Fruit fly (Drosophila melanogaster) whole organism, embryonic: ENCODE measurements around the gene Rab30.

Experiments
- Atf6 ChIP-seq: fragments of 200-800 bp; sonication (Bioruptor generic); IDR thresholded peaks from 2 replicates; pipeline ENCODE4 v1.3.6; 2022; ENCODE audit warnings: missing biosample characterization, missing genetic modification characterization
- CG11085 ChIP-seq: fragments of 200-800 bp; sonication (Bioruptor generic); IDR thresholded peaks from 2 replicates; pipeline ENCODE4 v1.3.6; 2022; ENCODE audit warnings: missing biosample characterization, missing genetic modification characterization
- CG12659 ChIP-seq: fragments of 200-800 bp; sonication (Bioruptor generic); optimal IDR thresholded peaks from 3 replicates; lab custom pipeline; 2017; ENCODE audit warnings: mild to moderate bottlenecking, missing biosample characterization, missing genetic modification reagents, missing genetic modification characterization
- CG13775 ChIP-seq: fragments of 200-800 bp; sonication (Bioruptor generic); optimal IDR thresholded peaks from 3 replicates; lab custom pipeline; 2017; ENCODE audit warnings: missing biosample characterization, mild to moderate bottlenecking, missing genetic modification characterization
- CG14710 ChIP-seq: fragments of 200-800 bp; sonication (Bioruptor generic); optimal IDR thresholded peaks from 3 replicates; lab custom pipeline; 2019; ENCODE audit warnings: missing biosample characterization, mild to moderate bottlenecking, missing genetic modification characterization, moderate library complexity
- CG15696 ChIP-seq: fragments of 200-800 bp; sonication (Bioruptor generic); optimal IDR thresholded peaks from 2 replicates; lab custom pipeline; 2019; ENCODE audit warnings: missing biosample characterization, mild to moderate bottlenecking, missing genetic modification characterization, moderate library complexity
- CG17612 ChIP-seq: fragments of 200-800 bp; sonication (Bioruptor generic); IDR thresholded peaks from 2 replicates; pipeline ENCODE4 v1.3.6; 2022; ENCODE audit warnings: missing biosample characterization, missing genetic modification characterization
- CG18011 ChIP-seq: fragments of 200-800 bp; sonication (Bioruptor generic); optimal IDR thresholded peaks from 2 replicates; lab custom pipeline; 2017; ENCODE audit warnings: missing biosample characterization, missing genetic modification characterization, mild to moderate bottlenecking, moderate library complexity, missing genotype
- CG30020 ChIP-seq: fragments of 200-800 bp; optimal IDR thresholded peaks from 2 replicates; lab custom pipeline; 2019; ENCODE audit warnings: missing biosample characterization, mild to moderate bottlenecking, missing genetic modification characterization, moderate library complexity
- CG31388 ChIP-seq: fragments of 200-800 bp; sonication (Bioruptor generic); optimal IDR thresholded peaks from 2 replicates; lab custom pipeline; 2016; ENCODE audit warnings: missing biosample characterization, missing genetic modification characterization
- CG3726 ChIP-seq: fragments of 200-800 bp; sonication (Bioruptor generic); IDR thresholded peaks from 3 replicates; pipeline ENCODE4, ENCODE4 v1.3.6; 2022; ENCODE audit warnings: missing biosample characterization, missing genetic modification characterization
- CG4282 ChIP-seq: fragments of 200-800 bp; sonication (Bioruptor generic); optimal IDR thresholded peaks from 2 replicates; lab custom pipeline; 2016; ENCODE audit warnings: missing biosample characterization, missing genetic modification characterization
- CG4328 ChIP-seq: fragments of 200-800 bp; sonication (Bioruptor generic); optimal IDR thresholded peaks from 3 replicates; lab custom pipeline; 2017; ENCODE audit warnings: missing biosample characterization, missing genetic modification reagents, missing genetic modification characterization
- CG6765 ChIP-seq: fragments of 200-800 bp; sonication (Bioruptor generic); optimal IDR thresholded peaks from 3 replicates; lab custom pipeline; 2017; ENCODE audit warnings: missing biosample characterization, mild to moderate bottlenecking, missing genetic modification characterization
- CG6854 ChIP-seq: fragments of 200-800 bp; sonication (Bioruptor generic); optimal IDR thresholded peaks from 3 replicates; lab custom pipeline; 2017; ENCODE audit warnings: missing biosample characterization, mild to moderate bottlenecking, missing genetic modification characterization
- CG7745 ChIP-seq: fragments of 200-800 bp; sonication (Bioruptor generic); optimal IDR thresholded peaks from 2 replicates; lab custom pipeline; 2018; ENCODE audit warnings: missing biosample characterization, mild to moderate bottlenecking, missing genetic modification characterization, moderate library complexity
- CG7928 ChIP-seq: fragments of 200-800 bp; sonication (Bioruptor generic); optimal IDR thresholded peaks from 2 replicates; lab custom pipeline; 2017; ENCODE audit warnings: missing biosample characterization, mild to moderate bottlenecking, missing genetic modification characterization
- CG8089 ChIP-seq: fragments of 200-800 bp; sonication (Bioruptor generic); optimal IDR thresholded peaks from 3 replicates; lab custom pipeline; 2016; ENCODE audit warnings: missing biosample characterization, missing genetic modification characterization
- CG8281 ChIP-seq: fragments of 200-800 bp; sonication (Bioruptor generic); optimal IDR thresholded peaks from 2 replicates; lab custom pipeline; 2018; ENCODE audit warnings: missing biosample characterization, mild to moderate bottlenecking, missing genetic modification characterization, moderate library complexity
- CG8388 ChIP-seq: fragments of 200-800 bp; sonication (Bioruptor generic); optimal IDR thresholded peaks from 2 replicates; lab custom pipeline; 2019; ENCODE audit warnings: missing biosample characterization, mild to moderate bottlenecking, missing genetic modification characterization, moderate library complexity
- CG8478 ChIP-seq: fragments of >200 bp; optimal IDR thresholded peaks from 2 replicates; lab custom pipeline; 2018
- Dek ChIP-seq: fragments of 200-800 bp; sonication (Bioruptor generic); optimal IDR thresholded peaks from 3 replicates; lab custom pipeline; 2019; ENCODE audit warnings: missing biosample characterization, mild to moderate bottlenecking, missing genetic modification characterization, moderate library complexity
- Eip74EF ChIP-seq, 2 experiments: fragments of 200-800 bp in 1 of 2; fragments of >200 bp in 1 of 2; sonication (Bioruptor generic) in 1 of 2; optimal IDR thresholded peaks; 2 replicates each; lab custom pipeline; 2017 to 2019; ENCODE audit warnings: missing biosample characterization in 2 of 2, missing genetic modification characterization in 2 of 2, mild to moderate bottlenecking in 1 of 2, moderate library complexity in 1 of 2
- Fer1 ChIP-seq: fragments of 200-800 bp; sonication (Bioruptor generic); optimal IDR thresholded peaks from 2 replicates; lab custom pipeline; 2017; ENCODE audit warnings: missing biosample characterization, mild to moderate bottlenecking, missing genetic modification characterization
- HmgZ ChIP-seq: fragments of 200-800 bp; sonication (Bioruptor generic); optimal IDR thresholded peaks from 2 replicates; lab custom pipeline; 2018; ENCODE audit warnings: missing biosample characterization, mild to moderate bottlenecking, missing genetic modification characterization
- Hmx ChIP-seq: fragments of 200-800 bp; sonication (Bioruptor generic); optimal IDR thresholded peaks from 2 replicates; lab custom pipeline; 2016; ENCODE audit warnings: missing biosample characterization, missing genetic modification characterization
- Hr51 ChIP-seq, 2 experiments: fragments of 200-800 bp; sonication (Bioruptor generic); optimal IDR thresholded peaks; 2 replicates in 1 of 2; 3 replicates in 1 of 2; lab custom pipeline; 2016 to 2018; ENCODE audit warnings: missing biosample characterization in 2 of 2, missing genetic modification characterization in 2 of 2, mild to moderate bottlenecking in 1 of 2, moderate library complexity in 1 of 2
- Hsf ChIP-seq: fragments of 200-800 bp; sonication (Bioruptor generic); optimal IDR thresholded peaks from 3 replicates; lab custom pipeline; 2016; ENCODE audit warnings: missing biosample characterization, missing genetic modification characterization
- Lhr ChIP-seq: fragments of 200-800 bp; sonication (Bioruptor generic); optimal IDR thresholded peaks from 3 replicates; lab custom pipeline; 2017; ENCODE audit warnings: mild to moderate bottlenecking, missing biosample characterization, missing genetic modification reagents, missing genetic modification characterization
- Nf-YB ChIP-seq: fragments of 200-800 bp; sonication (Bioruptor generic); optimal IDR thresholded peaks from 3 replicates; lab custom pipeline; 2019; ENCODE audit warnings: missing biosample characterization, mild to moderate bottlenecking, missing genetic modification characterization, moderate library complexity
- Rx ChIP-seq: fragments of 200-800 bp; sonication (Bioruptor generic); IDR thresholded peaks from 2 replicates; pipeline ENCODE4 v1.3.6; 2022; ENCODE audit warnings: missing biosample characterization, missing genetic modification characterization
- TFAM ChIP-seq: fragments of 200-800 bp; sonication (Bioruptor generic); optimal IDR thresholded peaks from 2 replicates; lab custom pipeline; 2017; ENCODE audit warnings: missing biosample characterization, missing genetic modification characterization, inconsistent platforms
- Usf ChIP-seq: fragments of 200-800 bp; sonication (Bioruptor generic); optimal IDR thresholded peaks from 2 replicates; lab custom pipeline; 2017; ENCODE audit warnings: missing genotype, missing biosample characterization, missing genetic modification characterization
- ab ChIP-seq: fragments of 200-800 bp; sonication (Bioruptor generic); optimal IDR thresholded peaks from 2 replicates; lab custom pipeline; 2016; ENCODE audit warnings: missing biosample characterization, missing genetic modification characterization
- ac ChIP-seq: fragments of 200-800 bp; sonication (Bioruptor generic); optimal IDR thresholded peaks from 3 replicates; lab custom pipeline; 2017; ENCODE audit warnings: missing biosample characterization, mild to moderate bottlenecking, missing genetic modification characterization
- dimm ChIP-seq: fragments of 200-800 bp; sonication (Bioruptor generic); IDR thresholded peaks from 2 replicates; pipeline ENCODE4 v1.3.6; 2022; ENCODE audit warnings: missing biosample characterization, missing genetic modification characterization
- dmrt11E ChIP-seq: fragments of 200-800 bp; sonication (Bioruptor generic); optimal IDR thresholded peaks from 3 replicates; lab custom pipeline; 2018; ENCODE audit warnings: missing biosample characterization, mild to moderate bottlenecking, missing genetic modification characterization, moderate library complexity
- en ChIP-seq: fragments of 200-800 bp; sonication (Bioruptor generic); optimal IDR thresholded peaks from 2 replicates; lab custom pipeline; 2016; ENCODE audit warnings: missing biosample characterization, missing genetic modification characterization
- eyg ChIP-seq: fragments of 200-800 bp; sonication (Bioruptor generic); optimal IDR thresholded peaks from 3 replicates; lab custom pipeline; 2016; ENCODE audit warnings: missing biosample characterization, missing genetic modification characterization
- gce ChIP-seq: fragments of 200-800 bp; sonication (Bioruptor generic); IDR thresholded peaks from 3 replicates; pipeline ENCODE4 v1.3.6; 2022; ENCODE audit warnings: missing biosample characterization, missing genetic modification characterization
- gsb-n ChIP-seq: fragments of 200-800 bp; sonication (Bioruptor generic); optimal IDR thresholded peaks from 3 replicates; lab custom pipeline; 2018; ENCODE audit warnings: missing biosample characterization, mild to moderate bottlenecking, missing genetic modification characterization
- nerfin-2 ChIP-seq: fragments of 200-800 bp; sonication (Bioruptor generic); IDR thresholded peaks from 2 replicates; pipeline ENCODE4 v1.3.6; 2022; ENCODE audit warnings: missing biosample characterization, missing genetic modification characterization; ENCODE audit not compliant: partially characterized antibody
- pho ChIP-seq: fragments of 200-800 bp; sonication (Bioruptor generic); optimal IDR thresholded peaks from 2 replicates; lab custom pipeline; 2016; ENCODE audit warnings: missing biosample characterization, missing genetic modification characterization
- pros ChIP-seq: fragments of 200-800 bp; sonication (Bioruptor generic); optimal IDR thresholded peaks from 3 replicates; lab custom pipeline; 2019; ENCODE audit warnings: missing biosample characterization, mild to moderate bottlenecking, missing genetic modification characterization, moderate library complexity
- pum ChIP-seq: fragments of 200-800 bp; sonication (Bioruptor generic); optimal IDR thresholded peaks from 2 replicates; lab custom pipeline; 2016; ENCODE audit warnings: missing biosample characterization, missing genetic modification characterization
- sens-2 ChIP-seq: fragments of 200-800 bp; sonication (Bioruptor generic); IDR thresholded peaks from 2 replicates; pipeline ENCODE4 v1.3.6; 2022; ENCODE audit warnings: missing biosample characterization, missing genetic modification characterization
- sim ChIP-seq: fragments of 200-800 bp; sonication (Bioruptor generic); IDR thresholded peaks from 2 replicates; pipeline ENCODE4 v1.3.6; 2022; ENCODE audit warnings: missing biosample characterization, missing genetic modification characterization
- sima ChIP-seq: fragments of 200-800 bp; sonication (Bioruptor generic); optimal IDR thresholded peaks from 2 replicates; lab custom pipeline; 2016; ENCODE audit warnings: missing biosample characterization, missing genetic modification characterization
- stwl ChIP-seq: fragments of 200-800 bp; sonication (Bioruptor generic); optimal IDR thresholded peaks from 3 replicates; lab custom pipeline; 2018; ENCODE audit warnings: missing biosample characterization, mild to moderate bottlenecking, missing genetic modification characterization, moderate library complexity
- trem ChIP-seq: fragments of 200-800 bp; optimal IDR thresholded peaks from 3 replicates; lab custom pipeline; 2019; ENCODE audit warnings: missing biosample characterization, mild to moderate bottlenecking, missing genetic modification characterization, moderate library complexity
- zfh1 ChIP-seq: fragments of 200-800 bp; sonication (Bioruptor generic); IDR thresholded peaks from 3 replicates; pipeline ENCODE4 v1.3.6; 2022; ENCODE audit warnings: missing biosample characterization, missing genetic modification characterization

The Rab30 gene

dm6 chr2L:7032517-7032951 lies at the start of gene Rab30, which contains the start of gene Caper (continued):
- TF ChIP-seq CG18011 (GFP tag; lab: Kevin White, UChicago) (peak; percentile 33), CG7928 (GFP tag; lab: Kevin White, UChicago) (peak; percentile 55), CG3726 (GFP tag; lab: Robert Waterston, UW) (no peak), pros (no peak), CG15696 (tag; lab: Kevin White, UChicago) (no peak), CG31388 (no peak), trem (tag; lab: Kevin White, UChicago) (peak; percentile 76), nerfin-2 (peak; percentile 97), CG6765 (GFP tag; lab: Kevin White, UChicago) (no peak), eyg (peak; percentile 16), HmgZ (tag; lab: Kevin White, UChicago) (peak; percentile 90), CG7745 (tag; lab: Kevin White, UChicago) (peak; percentile 54), gsb-n (tag; lab: Kevin White, UChicago) (no peak), sima (no peak), CG17612 (GFP tag; lab: Robert Waterston, UW) (no peak), CG4282 (GFP tag; lab: Kevin White, UChicago) (no peak), ab (no peak), TFAM (GFP tag; lab: Kevin White, UChicago) (no peak), Lhr (GFP tag; lab: Kevin White, UChicago) (peak; percentile 54), Nf-YB (GFP tag; lab: Kevin White, UChicago) (peak; percentile 35), CG8388 (GFP tag; lab: Kevin White, UChicago) (no peak), zfh1 (GFP tag; lab: Robert Waterston, UW) (peak; percentile 65; the same call in 2 of the 3 replicates), en (GFP tag; lab: Kevin White, UChicago) (no peak), CG13775 (GFP tag; lab: Kevin White, UChicago) (peak; percentile 21), Usf (GFP tag; lab: Kevin White, UChicago) (no peak), Rx (GFP tag; lab: Robert Waterston, UW) (no peak), Eip74EF (GFP tag; optimal IDR thresholded peaks at IDR 0.05; lab: Kevin White, UChicago) (no peak), CG14710 (tag; lab: Kevin White, UChicago) (peak; percentile 69), CG30020 (tag; lab: Kevin White, UChicago) (peak; percentile 75), CG8089 (GFP tag; lab: Kevin White, UChicago) (no peak), dimm (no peak), Dek (peak; percentile 3), gce (GFP tag; lab: Robert Waterston, UW) (no peak), Atf6 (0 out of 2 replicates have a peak, but pooled peaks have one; percentile 18), Hmx (GFP tag; lab: Kevin White, UChicago) (no peak), Hr51 (GFP tag; optimal IDR thresholded peaks at IDR 0.05; lab: Kevin White, UChicago) (peak in 1 of 2 experiments; percentile 60), pho (GFP tag; lab: Kevin White, UChicago) (peak; percentile 74), stwl (tag; lab: Kevin White, UChicago) (peak; percentile 89), Fer1 (GFP tag; lab: Kevin White, UChicago) (peak; percentile 22), CG12659 (GFP tag; lab: Kevin White, UChicago) (peak; percentile 84), CG4328 (GFP tag; lab: Kevin White, UChicago) (no peak), CG11085 (GFP tag; lab: Robert Waterston, UW) (no peak), Hsf (GFP tag; lab: Kevin White, UChicago) (peak; percentile 60), ac (GFP tag; lab: Kevin White, UChicago) (no peak), pum (GFP tag; lab: Kevin White, UChicago) (peak; percentile 54), CG8478 (lab: Kevin White, UChicago) (no peak), sens-2 (GFP tag; lab: Robert Waterston, UW) (no peak), CG8281 (tag; lab: Kevin White, UChicago) (no peak), CG6854 (GFP tag; lab: Kevin White, UChicago) (no peak), sim (GFP tag; lab: Robert Waterston, UW) (no peak), dmrt11E (tag; lab: Kevin White, UChicago) (peak; percentile 37)
